Fruit fly (Drosophila melanogaster): ENCODE data around the gene asun.

- TF ChIP-seq CG14655 (GFP tag; optimal IDR thresholded peaks at IDR 0.05) (no peak), CG32121 (GFP tag; IDR thresholded peaks at IDR 0.05) (no peak), Snoo (tag; optimal IDR thresholded peaks at IDR 0.05) (no peak), EcR (GFP tag; optimal IDR thresholded peaks at IDR 0.05) (peak; percentile 62), CG9948 (tag; optimal IDR thresholded peaks at IDR 0.05) (no peak), CG8301 (tag; optimal IDR thresholded peaks at IDR 0.05) (no peak), Pif1A (GFP tag; optimal IDR thresholded peaks at IDR 0.05) (no peak), Ets98B (GFP tag; IDR thresholded peaks at IDR 0.05) (no peak; the same call in 1 of the 2 replicates), CG15710 (tag; optimal IDR thresholded peaks at IDR 0.05) (no peak), CG12605 (GFP tag; IDR thresholded peaks at IDR 0.05) (no peak), rn (GFP tag; IDR thresholded peaks at IDR 0.05) (no peak), CG13204 (GFP tag; optimal IDR thresholded peaks at IDR 0.05) (no peak), CG10348 (GFP tag; IDR thresholded peaks at IDR 0.05) (no peak)
Observed at dm6 chr3R:16274534-16274933, 10.5 kb downstream of the asun start.

Data from whole organism, pupa.